Fruit fly (Drosophila melanogaster): Measurements from ENCODE around the gene lmd.

dm6 chr3R:23056753-23057152, 30.2 kb upstream of the lmd start:
- TF ChIP-seq Abd-B (GFP tag; optimal IDR thresholded peaks at IDR 0.05): no peak
- TF ChIP-seq CrebA (GFP tag; optimal IDR thresholded peaks at IDR 0.05; ENCODE audit: borderline replicate concordance): no peak
- no peak for TF ChIP-seq usp (GFP tag; optimal IDR thresholded peaks at IDR 0.05)
- no peak for TF ChIP-seq Hr78 (GFP tag; optimal IDR thresholded peaks at IDR 0.05)
- no peak for TF ChIP-seq Myc (optimal IDR thresholded peaks at IDR 0.05)
- TF ChIP-seq OdsH (GFP tag; optimal IDR thresholded peaks at IDR 0.05): no peak

Data from whole organism, wandering third instar larva.